Worm (Caenorhabditis elegans): ENCODE data around the gene cyp-13A6.

DNA sequence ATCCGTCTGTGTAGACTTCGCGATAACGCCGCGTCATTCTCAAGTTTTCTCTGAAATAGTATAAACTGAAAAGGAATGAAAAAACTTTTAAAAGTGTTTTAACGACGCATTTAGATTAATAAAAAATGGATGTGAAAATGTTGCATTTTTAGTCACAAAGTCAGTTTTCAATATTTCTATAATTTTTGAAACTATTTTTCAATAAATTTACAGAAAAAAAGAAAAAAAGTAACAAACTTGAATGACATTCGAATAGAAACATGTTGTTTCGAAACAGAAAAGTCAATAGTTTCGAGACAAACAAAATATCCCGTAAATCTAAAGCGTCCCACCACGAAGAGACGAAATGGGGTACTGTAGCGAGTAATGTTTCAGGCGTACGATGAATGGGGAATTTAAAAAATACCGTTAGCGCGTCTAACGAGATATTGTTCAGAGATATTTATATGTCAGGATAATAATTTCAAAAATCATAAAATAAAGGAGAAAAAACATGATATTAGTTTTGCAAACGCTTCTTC is 39.4 kb upstream of the cyp-13A6 start, which contains the start of gene rnh-1.2:
- TF ChIP-seq unc-86 (tag; optimal IDR thresholded peaks at IDR 0.05), result no peak
- no peak for TF ChIP-seq lsy-2 (tag; optimal IDR thresholded peaks at IDR 0.05)
- TF ChIP-seq lin-39 (tag; optimal IDR thresholded peaks at IDR 0.05), result no peak
- TF ChIP-seq unc-98 (GFP tag; IDR thresholded peaks at IDR 0.05), result no peak
- TF ChIP-seq nhr-12 (tag; optimal IDR thresholded peaks at IDR 0.05), result no peak
- no peak for TF ChIP-seq F16B12.6 (tag; optimal IDR thresholded peaks at IDR 0.05)
- TF ChIP-seq snpc-4 (tag; optimal IDR thresholded peaks at IDR 0.05), result no peak
- TF ChIP-seq ceh-82 (tag; optimal IDR thresholded peaks at IDR 0.05), result no peak
- no peak for TF ChIP-seq dpl-1 (GFP tag; optimal IDR thresholded peaks at IDR 0.05)
- no peak for TF ChIP-seq elt-2 (tag; optimal IDR thresholded peaks at IDR 0.05)

All from whole organism, L1 larva.